Worm (Caenorhabditis elegans): ENCODE results near the gene txt-5.
A peak's percentile ranks its signal among the peaks of the same experiment; 100 is the strongest.

Gene txt-5

ce11 chrV:7786639-7787038, 50.3 kb downstream of the txt-5 start:
- TF ChIP-seq sma-9 (GFP tag; optimal IDR thresholded peaks at IDR 0.05) (peak; percentile 4), sma-9 (tag; optimal IDR thresholded peaks at IDR 0.05) (no peak), zag-1 (tag; optimal IDR thresholded peaks at IDR 0.05) (no peak), Y55F3AM.14 (GFP tag; optimal IDR thresholded peaks at IDR 0.05) (no peak), sem-4 (tag; optimal IDR thresholded peaks at IDR 0.05) (no peak), fos-1 (tag; optimal IDR thresholded peaks at IDR 0.05) (peak; percentile 82)

ce11 chrV:7785885-7786284, 51.0 kb downstream of the txt-5 start:
- TF ChIP-seq ztf-1 (GFP tag; conservative IDR thresholded peaks at IDR 0.05) (no peak), skn-1 (tag; optimal IDR thresholded peaks at IDR 0.05) (no peak), elt-1 (tag; optimal IDR thresholded peaks at IDR 0.05) (no peak), peb-1 (tag; optimal IDR thresholded peaks at IDR 0.05) (no peak), ama-1 (optimal IDR thresholded peaks at IDR 0.05) (no peak), aly-2 (tag; optimal IDR thresholded peaks at IDR 0.05) (no peak), mdl-1 (tag; optimal IDR thresholded peaks at IDR 0.05) (no peak), nhr-25 (tag; optimal IDR thresholded peaks at IDR 0.05) (no peak), fos-1 (tag; optimal IDR thresholded peaks at IDR 0.05) (no peak), nhr-129 (tag; optimal IDR thresholded peaks at IDR 0.05) (no peak), ZK546.5 (tag; optimal IDR thresholded peaks at IDR 0.05) (no peak), ztf-4 (tag; optimal IDR thresholded peaks at IDR 0.05) (no peak), lsy-2 (tag; optimal IDR thresholded peaks at IDR 0.05) (no peak), mab-5 (tag; optimal IDR thresholded peaks at IDR 0.05) (no peak), alr-1 (tag; optimal IDR thresholded peaks at IDR 0.05) (no peak), lin-11 (tag; optimal IDR thresholded peaks at IDR 0.05) (no peak), elt-3 (tag; optimal IDR thresholded peaks at IDR 0.05) (no peak), sma-9 (GFP tag; optimal IDR thresholded peaks at IDR 0.05) (no peak), sma-9 (tag; optimal IDR thresholded peaks at IDR 0.05) (no peak), sem-4 (tag; optimal IDR thresholded peaks at IDR 0.05) (no peak), ceh-16 (tag; optimal IDR thresholded peaks at IDR 0.05) (no peak)

Measured in whole organism, L2 larva.